Worm (Caenorhabditis elegans) whole organism, L2 larva: Measurements from ENCODE around the gene fipr-1.

Source experiments
- C34F6.9 ChIP-seq: fragments of 150-350 bp; optimal IDR thresholded peaks from 2 replicates; lab custom pipeline; 2014; ENCODE audit warnings: missing biosample characterization, missing genetic modification characterization
- R02D3.7 ChIP-seq: fragments of 150-350 bp; optimal IDR thresholded peaks from 2 replicates; lab custom pipeline; 2014; ENCODE audit warnings: missing biosample characterization, missing genetic modification characterization
- Y55F3AM.14 ChIP-seq: fragments of 200-800 bp; sonication (Bioruptor generic); optimal IDR thresholded peaks from 2 replicates; lab custom pipeline; 2018; ENCODE audit warnings: mild to moderate bottlenecking, missing genetic modification characterization, missing compliant biosample characterization
- ZK546.5 ChIP-seq: sonication (generic microtip); optimal IDR thresholded peaks from 2 replicates; lab custom pipeline; 2017; ENCODE audit warnings: missing biosample characterization, missing genetic modification characterization
- alr-1 ChIP-seq: fragments of 150-350 bp; optimal IDR thresholded peaks from 2 replicates; lab custom pipeline; 2014; ENCODE audit warnings: missing biosample characterization, missing genetic modification characterization
- aly-2 ChIP-seq: fragments of 150-350 bp; optimal IDR thresholded peaks from 2 replicates; lab custom pipeline; 2014; ENCODE audit warnings: missing biosample characterization, missing genetic modification characterization
- blmp-1 ChIP-seq: sonication (generic microtip); optimal IDR thresholded peaks from 2 replicates; lab custom pipeline; 2017; ENCODE audit warnings: missing genetic modification characterization, mild to moderate bottlenecking, missing compliant biosample characterization, antibody characterized with exemption, moderate library complexity; ENCODE audit not compliant: insufficient read depth
- ceh-16 ChIP-seq: fragments of 150-350 bp; optimal IDR thresholded peaks from 2 replicates; lab custom pipeline; 2014; ENCODE audit warnings: missing biosample characterization, missing genetic modification characterization
- crh-2 ChIP-seq: sonication (generic microtip); optimal IDR thresholded peaks from 2 replicates; lab custom pipeline; 2017; ENCODE audit warnings: missing biosample characterization, missing genetic modification characterization
- dmd-4 ChIP-seq: sonication (generic microtip); optimal IDR thresholded peaks from 2 replicates; lab custom pipeline; 2017; ENCODE audit warnings: missing biosample characterization, missing genetic modification characterization
- elt-1 ChIP-seq: fragments of 150-350 bp; optimal IDR thresholded peaks from 2 replicates; lab custom pipeline; 2014; ENCODE audit warnings: missing biosample characterization, missing genetic modification characterization
- elt-3 ChIP-seq: sonication (generic microtip); optimal IDR thresholded peaks from 2 replicates; lab custom pipeline; 2017; ENCODE audit warnings: missing biosample characterization, missing genetic modification characterization
- fos-1 ChIP-seq: fragments of 150-350 bp; optimal IDR thresholded peaks from 2 replicates; lab custom pipeline; 2014; ENCODE audit warnings: missing biosample characterization, missing genetic modification characterization
- gmeb-1 ChIP-seq: fragments of 150-350 bp; optimal IDR thresholded peaks from 2 replicates; lab custom pipeline; 2014; ENCODE audit warnings: missing biosample characterization, missing genetic modification characterization
- lin-11 ChIP-seq: fragments of 150-350 bp; sonication (generic microtip); optimal IDR thresholded peaks from 2 replicates; lab custom pipeline; 2014; ENCODE audit warnings: missing biosample characterization, missing genetic modification characterization, inconsistent platforms, mixed read lengths
- lin-13 ChIP-seq: fragments of 150-350 bp; optimal IDR thresholded peaks from 2 replicates; lab custom pipeline; 2014; ENCODE audit warnings: missing biosample characterization, missing genetic modification reagents, missing genetic modification characterization
- lin-39 ChIP-seq: fragments of 150-350 bp; optimal IDR thresholded peaks from 2 replicates; lab custom pipeline; 2014; ENCODE audit warnings: missing biosample characterization, missing genetic modification reagents, missing genetic modification characterization
- lsy-2 ChIP-seq, 2 experiments: fragments of 150-350 bp in 1 of 2; sonication (generic microtip) in 1 of 2; optimal IDR thresholded peaks; 2 replicates each; lab custom pipeline; 2014 to 2017; ENCODE audit warnings: missing biosample characterization in 2 of 2, missing genetic modification characterization in 2 of 2
- mab-5 ChIP-seq: fragments of 150-350 bp; optimal IDR thresholded peaks from 2 replicates; lab custom pipeline; 2014; ENCODE audit warnings: missing biosample characterization, missing genetic modification characterization
- mbf-1 ChIP-seq: sonication (generic microtip); optimal IDR thresholded peaks from 2 replicates; lab custom pipeline; 2017; ENCODE audit warnings: missing biosample characterization, missing genetic modification characterization
- mdl-1 ChIP-seq, 2 experiments: fragments of 150-350 bp in 1 of 2; sonication (generic microtip) in 1 of 2; optimal IDR thresholded peaks; 2 replicates each; lab custom pipeline; 2017; ENCODE audit warnings: missing biosample characterization in 2 of 2, missing genetic modification characterization in 2 of 2
- nhr-10 ChIP-seq: sonication (generic microtip); optimal IDR thresholded peaks from 2 replicates; lab custom pipeline; 2017; ENCODE audit warnings: missing biosample characterization, missing genetic modification characterization
- nhr-11 ChIP-seq: fragments of 150-350 bp; optimal IDR thresholded peaks from 2 replicates; lab custom pipeline; 2014; ENCODE audit warnings: missing biosample characterization, missing genetic modification characterization
- nhr-12 ChIP-seq: fragments of 150-350 bp; optimal IDR thresholded peaks from 2 replicates; lab custom pipeline; 2014; ENCODE audit warnings: missing biosample characterization, missing genetic modification characterization
- nhr-129 ChIP-seq: fragments of 150-350 bp; optimal IDR thresholded peaks from 2 replicates; lab custom pipeline; 2014; ENCODE audit warnings: missing biosample characterization, missing genetic modification characterization
- nhr-23 ChIP-seq: fragments of 150-350 bp; optimal IDR thresholded peaks from 2 replicates; lab custom pipeline; 2014; ENCODE audit warnings: missing biosample characterization, missing genetic modification reagents, missing genetic modification characterization
- nhr-237 ChIP-seq: fragments of 150-350 bp; optimal IDR thresholded peaks from 2 replicates; lab custom pipeline; 2014; ENCODE audit warnings: missing biosample characterization, missing genetic modification characterization
- nhr-25 ChIP-seq: fragments of 150-350 bp; sonication (generic microtip); optimal IDR thresholded peaks from 3 replicates; lab custom pipeline; 2014; ENCODE audit warnings: missing biosample characterization, missing genetic modification characterization
- nhr-6 ChIP-seq: fragments of 150-350 bp; optimal IDR thresholded peaks from 2 replicates; lab custom pipeline; 2014; ENCODE audit warnings: missing biosample characterization, missing genetic modification characterization
- nhr-77 ChIP-seq: fragments of 150-350 bp; optimal IDR thresholded peaks from 2 replicates; lab custom pipeline; 2014; ENCODE audit warnings: missing biosample characterization, missing genetic modification characterization
- peb-1 ChIP-seq: fragments of 150-350 bp; optimal IDR thresholded peaks from 2 replicates; lab custom pipeline; 2014; ENCODE audit warnings: missing biosample characterization, missing genetic modification characterization
- sem-4 ChIP-seq: fragments of 150-350 bp; optimal IDR thresholded peaks from 2 replicates; lab custom pipeline; 2014; ENCODE audit warnings: missing biosample characterization, missing genetic modification reagents, missing genetic modification characterization
- skn-1 ChIP-seq: sonication (generic microtip); optimal IDR thresholded peaks from 2 replicates; lab custom pipeline; 2017; ENCODE audit warnings: missing biosample characterization, missing genetic modification characterization
- sma-3 ChIP-seq: sonication (generic microtip); optimal IDR thresholded peaks from 2 replicates; lab custom pipeline; 2016; ENCODE audit warnings: missing genetic modification reagents, missing genetic modification characterization, missing compliant biosample characterization
- sma-9 ChIP-seq, 2 experiments: fragments of 150-350 bp in 1 of 2; sonication (generic microtip) in 1 of 2; optimal IDR thresholded peaks; 2 replicates each; lab custom pipeline; 2014 to 2016; ENCODE audit warnings: missing genetic modification characterization in 2 of 2, mild to moderate bottlenecking in 1 of 2, missing biosample characterization in 1 of 2, missing compliant biosample characterization in 1 of 2, missing genetic modification reagents in 1 of 2, moderate library complexity in 1 of 2
- snpc-4 ChIP-seq: fragments of 150-350 bp; optimal IDR thresholded peaks from 2 replicates; lab custom pipeline; 2014; ENCODE audit warnings: missing biosample characterization, missing genetic modification characterization
- unc-62 ChIP-seq: fragments of 150-350 bp; optimal IDR thresholded peaks from 2 replicates; lab custom pipeline; 2014; ENCODE audit warnings: missing biosample characterization, missing genetic modification reagents, missing genetic modification characterization
- ztf-1 ChIP-seq: fragments of 200-800 bp; sonication (Bioruptor generic); conservative IDR thresholded peaks from 2 replicates; pipeline ENCODE4 v1.3.6; 2022; ENCODE audit warnings: missing genetic modification characterization, missing compliant biosample characterization
- ztf-11 ChIP-seq: sonication (generic microtip); optimal IDR thresholded peaks from 2 replicates; lab custom pipeline; 2017; ENCODE audit warnings: missing biosample characterization, missing genetic modification characterization
- ztf-4 ChIP-seq: fragments of 150-350 bp; optimal IDR thresholded peaks from 2 replicates; lab custom pipeline; 2014; ENCODE audit warnings: missing biosample characterization, missing genetic modification characterization

Gene fipr-1

DNA sequence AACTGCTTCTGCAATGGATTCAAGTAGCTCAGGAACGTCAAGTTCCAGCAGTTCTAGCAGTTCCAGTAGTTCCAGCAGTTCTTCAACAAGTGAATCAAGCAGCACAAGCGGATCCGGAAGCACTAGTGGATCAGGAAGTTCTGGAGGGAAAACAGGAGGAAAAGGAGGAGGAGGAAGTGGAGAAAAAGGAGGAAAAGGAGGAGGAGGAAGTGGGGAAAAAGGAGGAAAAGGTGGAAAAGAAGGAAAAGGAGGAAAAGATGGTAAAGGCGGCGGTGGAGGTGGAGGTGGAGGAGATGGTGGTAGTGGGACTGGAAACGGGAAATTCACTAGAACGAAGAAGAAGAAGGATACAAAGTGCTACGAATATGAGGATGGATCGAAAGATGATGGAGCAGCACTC, 45.0 kb upstream of the fipr-1 start:
- TF ChIP-seq C34F6.9 (tag; lab: Kevin White, UChicago) = no peak
- TF ChIP-seq ztf-11 (tag; lab: Kevin White, UChicago) = no peak
- TF ChIP-seq nhr-12 (tag; lab: Kevin White, UChicago) = no peak
- TF ChIP-seq nhr-23 = no peak
- no peak for TF ChIP-seq nhr-6
- no peak for TF ChIP-seq blmp-1
- no peak for TF ChIP-seq aly-2 (tag; lab: Kevin White, UChicago)
- no peak for TF ChIP-seq ztf-1

DNA sequence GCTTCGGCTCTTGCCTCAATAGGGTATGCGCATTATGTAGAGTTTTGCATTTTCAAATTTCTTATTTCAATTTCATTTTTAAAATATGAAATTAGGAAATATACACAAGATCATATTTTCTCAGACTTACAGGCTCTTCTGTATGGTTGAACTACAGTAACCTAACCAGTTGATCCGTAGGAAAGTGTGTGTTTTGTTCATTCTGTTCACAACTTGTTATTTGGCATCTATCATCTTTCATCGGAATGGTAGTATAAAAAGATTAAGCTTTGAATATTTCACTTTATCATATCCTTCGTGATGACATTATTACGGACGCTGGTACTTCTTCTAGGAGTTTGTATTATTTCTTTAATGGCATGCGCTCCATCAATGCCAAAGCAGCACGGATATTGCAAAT, 44.4 kb upstream of the fipr-1 start, which contains the start of gene K01D12.10:
Gene K01D12.10 (plus strand): TSS at position 301 of the 400 bp plus-strand sequence.
- TF ChIP-seq Y55F3AM.14 (GFP tag; lab: Kevin White, UChicago) (no peak), mbf-1 (tag; lab: Kevin White, UChicago) (no peak), nhr-237 (tag; lab: Kevin White, UChicago) (no peak), sma-3 (GFP tag; lab: Kevin White, UChicago) (no peak), nhr-77 (no peak)

DNA sequence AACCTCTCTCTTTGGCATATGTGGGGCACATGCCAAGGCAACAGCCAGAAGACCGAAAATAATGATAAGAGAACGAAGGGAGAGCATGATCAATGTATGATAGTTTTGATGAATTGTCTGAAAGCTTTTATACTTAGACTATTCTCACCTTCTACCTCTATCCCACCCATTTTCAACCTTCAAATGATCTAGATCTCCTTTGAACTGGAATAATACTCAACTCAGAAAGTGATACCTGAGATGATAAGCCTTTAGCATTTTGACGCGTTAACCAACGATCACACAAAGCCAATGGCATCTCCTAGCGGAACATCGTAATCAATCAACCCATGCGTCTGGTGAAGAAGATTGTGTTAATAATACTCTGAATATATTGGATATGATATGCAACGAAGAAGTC, 43.0 kb upstream of the fipr-1 start, which contains the start of gene K01D12.9:
Gene K01D12.9 (minus strand): TSS at position 101 of the 400 bp plus-strand sequence.
- no peak for TF ChIP-seq peb-1 (tag; lab: Kevin White, UChicago)
- no peak for TF ChIP-seq nhr-237 (tag; lab: Kevin White, UChicago)
- TF ChIP-seq ztf-1 = no peak
- no peak for TF ChIP-seq nhr-25
- TF ChIP-seq nhr-129 (tag; lab: Kevin White, UChicago) = no peak
- no peak for TF ChIP-seq alr-1
- no peak for TF ChIP-seq skn-1
- TF ChIP-seq lin-11 (tag; lab: Kevin White, UChicago) = no peak
- no peak for TF ChIP-seq ceh-16
- TF ChIP-seq unc-62 (GFP tag; lab: Kevin White, UChicago) = no peak

DNA sequence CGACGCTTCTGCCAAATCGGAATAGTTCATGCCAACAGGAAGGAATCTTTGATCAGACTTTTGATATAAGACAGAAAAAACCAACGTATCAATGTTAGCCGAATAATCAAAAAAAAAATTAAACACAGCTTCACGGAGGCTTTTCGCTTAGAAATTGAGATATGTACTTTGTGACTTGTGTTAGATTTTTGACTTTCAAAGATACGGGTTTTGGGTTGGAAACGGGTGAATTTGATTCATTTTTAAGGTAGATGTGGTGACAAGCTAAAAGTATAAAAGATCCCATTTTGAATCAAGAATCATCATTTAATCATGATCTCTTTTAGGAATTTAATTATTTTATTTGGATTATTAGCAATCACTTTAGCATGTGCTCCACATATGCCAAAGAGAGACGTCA, 40.8 kb upstream of the fipr-1 start, which contains the start of gene K01D12.8:
Gene K01D12.8 (plus strand): TSS at position 301 of the 400 bp plus-strand sequence.
- no peak for TF ChIP-seq elt-3 (tag; lab: Kevin White, UChicago)
- no peak for TF ChIP-seq sma-9 (GFP tag; optimal IDR thresholded peaks at IDR 0.05; lab: Kevin White, UChicago)
- TF ChIP-seq sma-9 (tag; optimal IDR thresholded peaks at IDR 0.05; lab: Kevin White, UChicago) = no peak
- no peak for TF ChIP-seq peb-1 (tag; lab: Kevin White, UChicago)
- TF ChIP-seq R02D3.7 = no peak
- no peak for TF ChIP-seq nhr-11 (tag; lab: Kevin White, UChicago)
- no peak for TF ChIP-seq unc-62 (GFP tag; lab: Kevin White, UChicago)
- no peak for TF ChIP-seq nhr-12 (tag; lab: Kevin White, UChicago)
- no peak for TF ChIP-seq gmeb-1 (tag; lab: Kevin White, UChicago)
- no peak for TF ChIP-seq nhr-129 (tag; lab: Kevin White, UChicago)
- TF ChIP-seq, all 48 proteins: peak for 0

DNA sequence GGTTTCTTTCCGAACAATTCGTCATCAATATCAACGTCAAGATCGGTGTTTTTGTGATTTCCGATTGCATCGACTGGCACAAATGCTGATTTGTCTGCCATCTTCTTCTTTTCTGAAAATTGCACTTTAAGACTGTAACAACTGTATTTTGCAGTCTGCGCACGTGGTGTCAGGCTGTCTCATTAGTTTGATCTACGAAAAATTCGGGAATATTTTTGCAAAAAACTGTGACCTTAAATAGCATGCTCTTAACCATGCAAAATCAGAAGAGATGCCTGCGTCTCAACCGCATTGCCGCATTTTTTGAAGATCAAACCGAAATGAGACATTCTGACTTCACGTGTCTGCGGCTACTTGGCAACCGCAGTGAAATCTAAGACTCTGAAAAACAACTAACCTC, 39.8 kb upstream of the fipr-1 start, which contains the start of gene K01D12.7:
Gene K01D12.7 (minus strand): TSS at position 101 of the 400 bp plus-strand sequence.
- TF ChIP-seq lin-11 (tag; lab: Kevin White, UChicago) = no peak
- no peak for TF ChIP-seq lin-13 (GFP tag; lab: Kevin White, UChicago)
- no peak for TF ChIP-seq ztf-11 (tag; lab: Kevin White, UChicago)
- no peak for TF ChIP-seq ceh-16
- TF ChIP-seq nhr-11 (tag; lab: Kevin White, UChicago) = no peak
- TF ChIP-seq crh-2 (tag; lab: Kevin White, UChicago) = no peak
- TF ChIP-seq sem-4 (tag; lab: Kevin White, UChicago) = no peak
- TF ChIP-seq nhr-6 = no peak
- no peak for TF ChIP-seq mdl-1 (tag; optimal IDR thresholded peaks at IDR 0.05; lab: Kevin White, UChicago)

DNA sequence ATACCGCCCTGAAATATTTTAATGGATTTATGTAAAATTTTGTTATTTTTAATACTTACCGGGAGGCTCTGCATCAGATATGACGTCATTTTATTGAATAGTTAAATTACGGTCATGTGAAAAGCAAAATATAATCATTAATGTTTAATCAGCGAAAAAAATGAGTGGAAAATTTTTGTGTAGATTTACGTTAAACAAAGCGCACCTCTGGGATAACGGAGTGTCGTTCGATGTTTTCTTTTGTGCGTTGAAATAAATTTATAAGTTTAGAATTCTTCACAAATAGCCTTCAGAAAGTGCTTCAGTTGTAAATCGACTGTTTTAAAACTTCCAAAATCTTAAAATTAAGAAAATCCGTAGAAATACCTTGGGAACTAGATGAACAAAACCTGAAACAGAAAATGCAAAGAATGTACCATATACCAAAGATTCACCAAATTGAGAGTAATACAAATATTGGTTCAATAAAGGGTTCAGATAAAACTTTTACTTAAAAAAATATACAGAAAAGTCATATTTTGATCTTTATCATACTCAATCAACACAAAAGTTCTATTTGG, 39.2 kb upstream of the fipr-1 start, which contains the start of the genes K01D12.20 and miga-1:
Gene K01D12.20 (minus strand): TSS at position 138 of the 560 bp plus-strand sequence.
Gene miga-1 (minus strand): TSS at position 183 of the 560 bp plus-strand sequence.
- TF ChIP-seq crh-2 (tag; lab: Kevin White, UChicago) (peak; percentile 9), lin-39 (tag; lab: Kevin White, UChicago) (no peak), fos-1 (tag; lab: Kevin White, UChicago) (no peak), mab-5 (tag; lab: Kevin White, UChicago) (no peak), sem-4 (tag; lab: Kevin White, UChicago) (peak; percentile 12), nhr-12 (tag; lab: Kevin White, UChicago) (no peak), dmd-4 (tag; lab: Kevin White, UChicago) (no peak), nhr-77 (no peak), mdl-1 (tag; optimal IDR thresholded peaks at IDR 0.05; lab: Kevin White, UChicago) (no peak), ZK546.5 (no peak), R02D3.7 (peak; percentile 89), nhr-11 (tag; lab: Kevin White, UChicago) (no peak), snpc-4 (no peak), skn-1 (no peak), ztf-4 (tag; lab: Kevin White, UChicago) (no peak), nhr-10 (tag; lab: Kevin White, UChicago) (no peak), ztf-1 (no peak), gmeb-1 (tag; lab: Kevin White, UChicago) (no peak), elt-1 (tag; lab: Kevin White, UChicago) (no peak), Y55F3AM.14 (GFP tag; lab: Kevin White, UChicago) (no peak), mbf-1 (tag; lab: Kevin White, UChicago) (no peak), lsy-2 (tag; optimal IDR thresholded peaks at IDR 0.05; lab: Kevin White, UChicago) (peak in 1 of 2 experiments; percentile 65), blmp-1 (no peak)
